Worm (Caenorhabditis elegans): Measurements from ENCODE around the gene nhr-76.

- TF ChIP-seq dao-5 (tag; optimal IDR thresholded peaks at IDR 0.05) (no peak), him-1 (tag; optimal IDR thresholded peaks at IDR 0.05) (no peak), W03F9.2 (tag; optimal IDR thresholded peaks at IDR 0.05) (no peak)
Observed at ce11 chrIV:676280-676679, 48.9 kb downstream of the nhr-76 start, which contains the start of gene K11H12.5.
